Worm (Caenorhabditis elegans) whole organism, L2 larva: ENCODE data around the gene lect-2.

Experiments used
- aly-2 ChIP-seq: fragments of 150-350 bp; optimal IDR thresholded peaks from 2 replicates; lab custom pipeline; 2014; ENCODE audit warnings: missing biosample characterization, missing genetic modification characterization
- ama-1 ChIP-seq: fragments of 150-350 bp; optimal IDR thresholded peaks from 2 replicates; lab custom pipeline; 2018; ENCODE audit warnings: inconsistent platforms
- crh-2 ChIP-seq: sonication (generic microtip); optimal IDR thresholded peaks from 2 replicates; lab custom pipeline; 2017; ENCODE audit warnings: missing biosample characterization, missing genetic modification characterization
- lin-13 ChIP-seq: fragments of 150-350 bp; optimal IDR thresholded peaks from 2 replicates; lab custom pipeline; 2014; ENCODE audit warnings: missing biosample characterization, missing genetic modification reagents, missing genetic modification characterization
- mdl-1 ChIP-seq, 2 experiments: fragments of 150-350 bp in 1 of 2; sonication (generic microtip) in 1 of 2; optimal IDR thresholded peaks; 2 replicates each; lab custom pipeline; 2017; ENCODE audit warnings: missing biosample characterization in 2 of 2, missing genetic modification characterization in 2 of 2
- sem-4 ChIP-seq: fragments of 150-350 bp; optimal IDR thresholded peaks from 2 replicates; lab custom pipeline; 2014; ENCODE audit warnings: missing biosample characterization, missing genetic modification reagents, missing genetic modification characterization
- unc-62 ChIP-seq: fragments of 150-350 bp; optimal IDR thresholded peaks from 2 replicates; lab custom pipeline; 2014; ENCODE audit warnings: missing biosample characterization, missing genetic modification reagents, missing genetic modification characterization

- TF ChIP-seq aly-2 (tag; lab: Kevin White, UChicago) (no peak), lin-13 (no peak), unc-62 (GFP tag; lab: Kevin White, UChicago) (no peak), crh-2 (tag; lab: Kevin White, UChicago) (no peak), mdl-1 (tag; optimal IDR thresholded peaks at IDR 0.05; lab: Kevin White, UChicago) (no peak), ama-1 (lab: Kevin White, UChicago) (no peak), sem-4 (tag; lab: Kevin White, UChicago) (no peak)
Observed at ce11 chrII:5841866-5842265, 51.3 kb downstream of the lect-2 start, which contains the start of gene nep-25.
